Worm (Caenorhabditis elegans): Measurements from ENCODE around the gene urm-1.

The urm-1 gene

DNA sequence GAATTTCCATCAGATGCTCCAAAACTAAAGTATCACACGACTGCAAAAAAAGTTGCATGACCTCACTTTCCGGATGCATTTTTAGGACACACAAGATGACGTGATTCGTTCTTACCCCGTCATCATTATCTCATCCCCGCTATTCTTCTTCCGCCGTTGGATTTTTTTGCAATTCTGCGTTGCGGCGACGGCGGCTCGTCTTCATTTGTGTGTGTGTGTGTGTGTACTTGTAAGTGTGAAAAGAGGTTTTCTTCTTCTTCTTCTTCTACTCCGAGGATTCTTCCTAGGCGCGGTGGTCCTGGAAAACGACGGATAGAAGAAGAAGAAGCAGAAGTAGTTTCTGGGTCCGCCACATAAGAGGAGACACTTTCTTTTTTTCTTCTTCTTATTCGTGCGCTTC lies 10.5 kb downstream of the urm-1 start:
- TF ChIP-seq nhr-120 (GFP tag; IDR thresholded peaks at IDR 0.05) = no peak
- no peak for TF ChIP-seq K12H6.12 (tag; optimal IDR thresholded peaks at IDR 0.05)
- no peak for TF ChIP-seq mes-4 (tag; optimal IDR thresholded peaks at IDR 0.05)
- TF ChIP-seq ZK185.1 (tag; optimal IDR thresholded peaks at IDR 0.05; ENCODE audit: poor library complexity, severe bottlenecking) = no peak
- TF ChIP-seq Y67H2A.10 (GFP tag; conservative IDR thresholded peaks at IDR 0.05) = no peak
- no peak for TF ChIP-seq B0019.2 (GFP tag; conservative IDR thresholded peaks at IDR 0.05)
- TF ChIP-seq mcd-1 (GFP tag; IDR thresholded peaks at IDR 0.05) = no peak
- no peak for TF ChIP-seq let-607 (tag; optimal IDR thresholded peaks at IDR 0.05)
- TF ChIP-seq F52B5.7 (tag; optimal IDR thresholded peaks at IDR 0.05) = no peak
- TF ChIP-seq egrh-3 (GFP tag; IDR thresholded peaks at IDR 0.05) = no peak
- TF ChIP-seq ama-1 (optimal IDR thresholded peaks at IDR 0.05) = no peak
- TF ChIP-seq ama-1 (GFP tag; optimal IDR thresholded peaks at IDR 0.05) = no peak

DNA sequence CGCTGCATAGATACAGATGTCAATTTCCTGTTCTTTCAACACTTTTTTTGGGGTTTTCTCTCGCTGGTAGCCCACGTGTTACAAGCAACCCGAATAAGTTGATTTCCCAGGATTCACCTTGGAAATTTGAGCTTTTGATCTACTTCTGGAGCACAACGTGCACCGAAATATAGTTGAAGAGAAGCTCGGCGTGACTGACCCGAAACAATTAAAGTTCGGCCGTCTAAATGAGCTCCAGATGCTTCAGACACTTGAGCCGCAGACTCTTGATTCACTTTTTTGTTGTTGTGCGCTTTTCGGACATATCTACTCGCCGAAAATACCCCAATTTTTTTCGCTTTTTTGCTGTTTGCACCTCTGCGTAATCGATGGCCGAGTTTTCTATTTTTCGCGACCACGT lies 13.6 kb downstream of the urm-1 start:
- TF ChIP-seq nfyb-1 (GFP tag; IDR thresholded peaks at IDR 0.05) = 0 out of 2 replicates have a peak, but pooled peaks have one; percentile 51
- TF ChIP-seq nhr-120 (GFP tag; IDR thresholded peaks at IDR 0.05) = no peak

DNA sequence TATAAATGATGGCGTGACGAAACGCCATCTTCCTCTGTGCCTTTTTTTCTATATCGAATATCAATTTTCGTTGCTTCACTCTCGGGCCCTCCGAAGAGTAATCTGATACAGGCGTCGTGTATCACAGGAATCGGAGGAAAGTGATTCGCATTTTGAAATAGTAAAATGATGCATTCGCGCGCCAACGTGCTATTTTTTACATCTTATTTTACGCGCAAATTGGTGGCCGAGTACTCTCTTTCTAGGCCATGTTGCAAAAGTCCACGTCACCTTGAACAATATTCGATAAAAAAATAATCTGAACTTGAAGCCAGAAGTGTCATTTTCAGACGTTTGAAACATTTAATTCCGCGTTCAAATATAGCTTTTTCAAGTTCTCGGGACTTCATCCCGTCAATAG lies 14.3 kb downstream of the urm-1 start:
- TF ChIP-seq lsy-27 (tag; optimal IDR thresholded peaks at IDR 0.05; ENCODE audit: borderline replicate concordance, insufficient read depth) (no peak), snpc-3.4 (tag; optimal IDR thresholded peaks at IDR 0.05) (no peak), Y56A3A.18 (GFP tag; IDR thresholded peaks at IDR 0.05) (no peak), lin-26 (GFP tag; IDR thresholded peaks at IDR 0.05) (no peak), rec-8 (tag; optimal IDR thresholded peaks at IDR 0.05) (no peak), athp-1 (tag; optimal IDR thresholded peaks at IDR 0.05) (no peak), ceh-79 (tag; optimal IDR thresholded peaks at IDR 0.05) (no peak), ets-4 (GFP tag; optimal IDR thresholded peaks at IDR 0.05) (no peak), B0035.1 (tag; optimal IDR thresholded peaks at IDR 0.05) (no peak), ceh-58 (GFP tag; IDR thresholded peaks at IDR 0.05) (no peak), ztf-18 (tag; optimal IDR thresholded peaks at IDR 0.05) (no peak), F55B11.4 (tag; optimal IDR thresholded peaks at IDR 0.05; ENCODE audit: borderline replicate concordance, insufficient read depth) (no peak), snpc-4 (GFP tag; optimal IDR thresholded peaks at IDR 0.05) (no peak), snpc-4 (tag; optimal IDR thresholded peaks at IDR 0.05) (no peak), hsf-1 (GFP tag; IDR thresholded peaks at IDR 0.05) (no peak), akir-1 (GFP tag; optimal IDR thresholded peaks at IDR 0.05) (no peak), nhr-120 (GFP tag; IDR thresholded peaks at IDR 0.05) (no peak)

DNA sequence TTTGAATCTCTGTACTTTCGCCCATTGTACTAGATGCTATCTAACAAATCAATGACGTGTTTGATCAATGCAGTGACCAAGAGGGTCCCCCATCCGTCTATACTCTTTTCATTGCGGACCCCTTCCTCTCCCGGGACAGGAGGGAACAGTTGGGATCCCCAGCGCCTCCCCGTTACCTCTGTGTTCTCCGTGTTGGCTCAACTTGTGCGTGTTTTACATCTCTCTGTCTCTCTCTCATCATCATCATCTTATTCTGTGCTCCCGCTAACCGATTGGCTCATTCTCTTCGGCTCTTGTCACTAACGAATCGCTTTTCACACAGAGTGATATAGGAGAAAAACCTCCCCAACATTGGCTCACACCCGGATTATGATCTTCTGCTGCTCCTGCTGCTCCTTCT lies 15.2 kb downstream of the urm-1 start, which contains the start of gene unc-49:
Gene unc-49 (plus strand): TSS at position 240 of the 400 bp plus-strand sequence.
- TF ChIP-seq egrh-3 (GFP tag; IDR thresholded peaks at IDR 0.05) = 0 out of 2 replicates have a peak, but pooled peaks have one; percentile 6
- no peak for TF ChIP-seq F10E7.11 (tag; optimal IDR thresholded peaks at IDR 0.05)
- no peak for TF ChIP-seq gei-17 (GFP tag; optimal IDR thresholded peaks at IDR 0.05)
- TF ChIP-seq ceh-58 (GFP tag; IDR thresholded peaks at IDR 0.05) = no peak
- no peak for TF ChIP-seq C17E4.6 (GFP tag; IDR thresholded peaks at IDR 0.05)

DNA sequence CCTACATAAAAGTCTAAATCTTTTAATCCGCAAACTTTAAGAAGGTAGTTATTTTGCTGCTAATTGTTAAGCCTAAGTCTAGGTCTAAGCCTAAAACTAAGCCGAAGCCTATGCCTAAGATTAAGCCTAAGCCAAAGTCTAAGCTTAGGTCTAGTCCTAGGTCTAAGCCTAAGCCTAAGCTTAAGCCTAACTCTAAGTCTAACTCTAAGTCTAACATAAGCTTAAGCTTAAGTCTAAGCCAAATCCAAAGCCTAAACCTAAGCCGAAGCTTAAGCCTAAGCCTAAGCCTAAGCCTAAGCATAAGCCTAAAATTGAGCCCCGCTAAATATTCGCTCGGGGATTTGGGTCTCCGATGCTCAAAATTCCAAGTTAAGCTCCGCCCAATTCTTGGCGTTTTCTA lies 15.9 kb downstream of the urm-1 start:
- TF ChIP-seq pha-4 (tag; optimal IDR thresholded peaks at IDR 0.05) = no peak
- TF ChIP-seq nhr-80 (tag; optimal IDR thresholded peaks at IDR 0.05) = no peak
- TF ChIP-seq sea-2 (GFP tag; IDR thresholded peaks at IDR 0.05) = no peak
- no peak for TF ChIP-seq mxl-1 (tag; optimal IDR thresholded peaks at IDR 0.05)
- no peak for TF ChIP-seq aptf-3 (GFP tag; IDR thresholded peaks at IDR 0.05)
- no peak for TF ChIP-seq ZK185.1 (tag; optimal IDR thresholded peaks at IDR 0.05; ENCODE audit: poor library complexity, severe bottlenecking)
- no peak for TF ChIP-seq lin-26 (GFP tag; IDR thresholded peaks at IDR 0.05)
- TF ChIP-seq F57C9.4 (tag; optimal IDR thresholded peaks at IDR 0.05) = no peak
- no peak for TF ChIP-seq cebp-1 (GFP tag; IDR thresholded peaks at IDR 0.05)
- TF ChIP-seq cebp-1 (tag; optimal IDR thresholded peaks at IDR 0.05) = no peak
- TF ChIP-seq ceh-40 (GFP tag; IDR thresholded peaks at IDR 0.05) = no peak
- no peak for TF ChIP-seq hsf-1 (GFP tag; IDR thresholded peaks at IDR 0.05)
- TF ChIP-seq egrh-3 (GFP tag; IDR thresholded peaks at IDR 0.05) = no peak
- no peak for TF ChIP-seq tbx-9 (tag; optimal IDR thresholded peaks at IDR 0.05; ENCODE audit: borderline replicate concordance)
- TF ChIP-seq ama-1 (optimal IDR thresholded peaks at IDR 0.05) = no peak
- no peak for TF ChIP-seq ama-1 (GFP tag; optimal IDR thresholded peaks at IDR 0.05)
- no peak for TF ChIP-seq ets-4 (GFP tag; optimal IDR thresholded peaks at IDR 0.05)
- TF ChIP-seq nhr-90 (tag; optimal IDR thresholded peaks at IDR 0.05) = no peak
